Worm (Caenorhabditis elegans): ENCODE measurements around the gene gly-10.

Gene gly-10

ce11 chrIV:13784774-13785173, 5.9 kb downstream of the gly-10 start:
- peak; percentile 2 for TF ChIP-seq nhr-25 (tag; optimal IDR thresholded peaks at IDR 0.05)
- TF ChIP-seq ztf-4 (tag; optimal IDR thresholded peaks at IDR 0.05) = no peak
- no peak for TF ChIP-seq lin-15B (tag; optimal IDR thresholded peaks at IDR 0.05)
- no peak for TF ChIP-seq jun-1 (tag; optimal IDR thresholded peaks at IDR 0.05)
- no peak for TF ChIP-seq egl-27 (tag; optimal IDR thresholded peaks at IDR 0.05)
- TF ChIP-seq ama-1 (optimal IDR thresholded peaks at IDR 0.05) = peak; percentile 72

ce11 chrIV:13785545-13785944, 6.6 kb downstream of the gly-10 start, which contains the start of gene lact-9:
TSS of gene lact-9 (minus strand) at chrIV:13785645.
- TF ChIP-seq ama-1 (optimal IDR thresholded peaks at IDR 0.05) = peak; percentile 5
- TF ChIP-seq ZK546.5 (tag; optimal IDR thresholded peaks at IDR 0.05) = no peak

ce11 chrIV:13786690-13787089, 7.8 kb downstream of the gly-10 start, which contains the start of gene icap-1:
TSS of gene icap-1 (minus strand) at chrIV:13786961.
- peak; percentile 35 for TF ChIP-seq pha-4 (tag; optimal IDR thresholded peaks at IDR 0.05)
- peak; percentile 29 for TF ChIP-seq hmg-11 (tag; optimal IDR thresholded peaks at IDR 0.05)
- TF ChIP-seq sea-2 (GFP tag; optimal IDR thresholded peaks at IDR 0.05) = no peak
- TF ChIP-seq zag-1 (tag; optimal IDR thresholded peaks at IDR 0.05) = no peak
- no peak for TF ChIP-seq egl-5 (tag; optimal IDR thresholded peaks at IDR 0.05)
- peak; percentile 32 for TF ChIP-seq ceh-28 (tag; optimal IDR thresholded peaks at IDR 0.05)
- no peak for TF ChIP-seq daf-12 (tag; optimal IDR thresholded peaks at IDR 0.05)
- no peak for TF ChIP-seq elt-1 (tag; optimal IDR thresholded peaks at IDR 0.05)
- peak; percentile 23 for TF ChIP-seq nfya-1 (tag; optimal IDR thresholded peaks at IDR 0.05; ENCODE audit: insufficient read depth)
- TF ChIP-seq elt-2 (tag; optimal IDR thresholded peaks at IDR 0.05) = peak; percentile 35

ce11 chrIV:13788652-13789051, 9.8 kb downstream of the gly-10 start, which contains the start of the genes sas-6 and Y45F10D.7:
TSS of gene sas-6 (minus strand) at chrIV:13788731.
TSS of gene Y45F10D.7 (plus strand) at chrIV:13788907.
- peak; percentile 61 for TF ChIP-seq nhr-25 (tag; optimal IDR thresholded peaks at IDR 0.05)
- TF ChIP-seq mml-1 (tag; optimal IDR thresholded peaks at IDR 0.05) = no peak
- TF ChIP-seq zag-1 (tag; optimal IDR thresholded peaks at IDR 0.05) = no peak
- TF ChIP-seq aly-2 (tag; optimal IDR thresholded peaks at IDR 0.05) = no peak
- peak; percentile 11 for TF ChIP-seq skn-1 (tag; optimal IDR thresholded peaks at IDR 0.05)
- no peak for TF ChIP-seq eor-1 (tag; optimal IDR thresholded peaks at IDR 0.05)
- no peak for TF ChIP-seq tbx-2 (tag; optimal IDR thresholded peaks at IDR 0.05)
- peak; percentile 12 for TF ChIP-seq lsy-12 (tag; optimal IDR thresholded peaks at IDR 0.05)
- TF ChIP-seq mdl-1 (tag; optimal IDR thresholded peaks at IDR 0.05) = no peak
- peak; percentile 5 for TF ChIP-seq pqm-1 (tag; optimal IDR thresholded peaks at IDR 0.05)
- TF ChIP-seq ztf-4 (tag; optimal IDR thresholded peaks at IDR 0.05) = no peak
- TF ChIP-seq R02D3.7 (tag; optimal IDR thresholded peaks at IDR 0.05) = peak; percentile 24
- TF ChIP-seq nfya-1 (tag; optimal IDR thresholded peaks at IDR 0.05; ENCODE audit: insufficient read depth) = peak; percentile 94
- TF ChIP-seq nhr-23 (tag; optimal IDR thresholded peaks at IDR 0.05) = peak; percentile 59
- peak; percentile 74 for TF ChIP-seq hmg-11 (tag; optimal IDR thresholded peaks at IDR 0.05)
- no peak for TF ChIP-seq nhr-237 (tag; optimal IDR thresholded peaks at IDR 0.05)
- peak; percentile 86 for TF ChIP-seq egl-5 (tag; optimal IDR thresholded peaks at IDR 0.05)
- TF ChIP-seq lin-15B (tag; optimal IDR thresholded peaks at IDR 0.05) = peak; percentile 81
- TF ChIP-seq pha-4 (tag; optimal IDR thresholded peaks at IDR 0.05) = peak; percentile 81
- no peak for TF ChIP-seq nhr-28 (tag; optimal IDR thresholded peaks at IDR 0.05)
- peak; percentile 75 for TF ChIP-seq snpc-4 (tag; optimal IDR thresholded peaks at IDR 0.05)
- TF ChIP-seq unc-39 (tag; optimal IDR thresholded peaks at IDR 0.05) = no peak
- TF ChIP-seq fos-1 (tag; optimal IDR thresholded peaks at IDR 0.05) = no peak
- TF ChIP-seq elt-2 (tag; optimal IDR thresholded peaks at IDR 0.05) = peak; percentile 5
- no peak for TF ChIP-seq nhr-76 (tag; optimal IDR thresholded peaks at IDR 0.05)
- TF ChIP-seq nhr-77 (tag; optimal IDR thresholded peaks at IDR 0.05) = no peak
- TF ChIP-seq ceh-9 (tag; optimal IDR thresholded peaks at IDR 0.05) = no peak
- TF ChIP-seq lin-39 (tag; optimal IDR thresholded peaks at IDR 0.05) = peak; percentile 54
- TF ChIP-seq sea-2 (GFP tag; optimal IDR thresholded peaks at IDR 0.05) = no peak
- no peak for TF ChIP-seq nhr-43 (tag; optimal IDR thresholded peaks at IDR 0.05; ENCODE audit: poor library complexity, severe bottlenecking)
- no peak for TF ChIP-seq daf-12 (tag; optimal IDR thresholded peaks at IDR 0.05)
- no peak for TF ChIP-seq ztf-11 (tag; optimal IDR thresholded peaks at IDR 0.05)

All from whole organism, L3 larva.